Fruit fly (Drosophila melanogaster) S2 (cell line): ENCODE results near the gene CG14234.

Experiments used
- CG8478 ChIP-seq: fragments of >200 bp; optimal IDR thresholded peaks from 2 replicates; lab custom pipeline; 2018
- CTCF ChIP-seq, 2 experiments: fragments of >200 bp; optimal IDR thresholded peaks; 2 replicates each; lab custom pipeline; 2018

CG14234 gene

DNA sequence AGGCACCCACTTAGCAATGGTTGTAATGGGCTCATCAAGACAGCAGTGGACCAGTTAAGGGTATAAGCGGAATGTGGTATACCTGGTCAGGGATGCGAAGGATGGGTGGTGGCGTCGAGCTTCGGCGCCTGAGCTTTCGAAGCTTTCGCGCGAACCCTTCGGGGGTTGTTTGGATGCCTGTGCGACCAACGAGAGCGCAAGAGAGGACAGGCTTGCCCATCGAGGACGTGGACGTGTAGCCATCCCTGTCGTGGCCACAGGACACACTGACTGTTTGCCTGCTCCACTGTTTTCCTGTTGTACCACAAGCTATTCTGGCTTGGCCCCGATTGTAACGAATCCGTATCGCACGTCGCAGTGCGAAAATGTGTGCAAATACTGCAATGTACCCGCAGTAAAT lies at the start of gene CG14234:
Gene CG14234 (plus strand): TSS at position 301 of the 400 bp plus-strand sequence.
- TF ChIP-seq CG8478 (lab: Kevin White, UChicago): no peak
- TF ChIP-seq CTCF (optimal IDR thresholded peaks at IDR 0.05; lab: Kevin White, UChicago): no peak

DNA sequence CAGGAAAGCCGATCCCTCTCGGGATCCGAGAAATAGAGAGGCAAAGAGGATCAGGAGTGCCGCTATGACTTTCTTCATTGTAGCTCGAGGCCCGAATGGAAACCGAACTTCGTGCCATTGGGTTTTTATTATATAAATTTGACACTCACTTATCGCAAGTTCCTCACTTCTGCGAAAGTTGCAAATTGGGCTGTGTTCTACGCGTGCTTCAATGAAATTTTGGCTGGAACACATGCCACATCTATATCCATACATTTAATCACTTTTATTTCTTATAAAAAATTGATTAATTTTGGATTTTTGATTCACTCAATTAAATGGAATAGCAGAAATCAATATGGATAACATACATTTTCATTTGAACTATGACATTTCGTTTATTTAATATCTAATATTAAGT lies 46.5 kb upstream of the CG14234 start, which contains the start of gene CG14227:
Gene CG14227 (minus strand): TSS at position 101 of the 400 bp plus-strand sequence.
- TF ChIP-seq CG8478 (lab: Kevin White, UChicago): no peak
- no peak for TF ChIP-seq CTCF (optimal IDR thresholded peaks at IDR 0.05; lab: Kevin White, UChicago)

DNA sequence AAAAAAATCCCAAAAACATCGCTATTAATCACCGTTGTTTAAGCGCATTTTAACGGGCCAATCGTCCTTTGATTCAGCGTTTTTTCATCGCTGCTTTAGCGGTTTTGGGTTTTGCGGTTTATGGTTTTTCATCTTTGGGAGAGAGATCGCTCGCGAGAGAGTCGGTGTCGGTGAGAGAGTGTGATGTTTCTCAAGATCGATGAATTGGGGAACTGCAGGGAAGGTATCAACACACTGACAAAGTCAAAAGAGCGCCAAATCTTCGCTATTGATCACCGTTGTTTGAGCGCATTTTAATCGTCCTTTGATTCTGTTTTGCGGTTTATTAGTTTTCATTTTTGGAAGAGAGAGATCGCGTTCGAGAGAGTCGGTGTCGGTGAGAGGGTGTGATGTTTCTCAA lies 45.3 kb upstream of the CG14234 start:
- no peak for TF ChIP-seq CG8478 (lab: Kevin White, UChicago)
- no peak for TF ChIP-seq CTCF (optimal IDR thresholded peaks at IDR 0.05; lab: Kevin White, UChicago)

dm6 chrX:19692951-19693698 lies 42.2 kb upstream of the CG14234 start, which contains the start of gene Mer:
Gene Mer, minus strand, starts transcription at chrX:19693500.
- no peak for TF ChIP-seq CTCF (optimal IDR thresholded peaks at IDR 0.05; lab: Kevin White, UChicago)
- TF ChIP-seq CG8478 (lab: Kevin White, UChicago): no peak

DNA sequence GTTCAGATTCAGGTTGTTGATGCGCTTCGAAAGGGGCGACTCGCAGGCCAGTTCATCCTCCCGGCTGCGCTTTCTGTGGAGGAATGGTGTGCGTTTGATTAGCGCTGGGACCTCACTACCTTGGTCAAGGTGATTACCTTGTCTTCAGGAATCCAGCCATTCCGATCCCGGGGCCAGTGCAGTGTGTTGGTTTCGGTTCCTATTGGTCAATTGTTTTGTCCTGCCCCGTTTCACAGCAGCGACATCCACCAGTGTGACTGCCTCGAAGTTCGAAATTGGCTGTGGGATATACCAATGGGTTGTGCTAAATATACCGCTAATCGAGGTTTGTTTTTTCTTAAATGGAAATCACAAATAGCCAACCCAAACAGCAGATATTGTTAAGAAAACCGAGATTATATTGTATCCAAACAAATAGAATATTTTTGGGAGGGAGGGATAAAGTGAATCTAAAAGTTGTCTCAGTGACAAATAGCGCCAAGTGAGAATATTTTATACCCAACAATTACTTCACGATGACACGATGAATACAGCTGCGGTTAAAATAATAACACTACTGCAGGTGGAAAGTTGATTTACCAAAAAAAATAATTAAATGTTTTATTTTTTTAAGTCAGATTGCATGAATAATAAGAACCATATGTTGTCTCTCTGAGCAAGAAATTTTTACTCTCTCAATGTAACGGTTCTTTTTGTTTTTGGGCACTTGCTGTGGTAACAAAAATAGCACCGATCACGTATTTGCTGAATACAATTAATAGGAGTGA lies 40.4 kb upstream of the CG14234 start, which contains the start of gene CG14229:
Gene CG14229 (minus strand): TSS at position 459 of the 767 bp plus-strand sequence.
- TF ChIP-seq CG8478 (lab: Kevin White, UChicago): no peak
- TF ChIP-seq CTCF (optimal IDR thresholded peaks at IDR 0.05; lab: Kevin White, UChicago): no peak

DNA sequence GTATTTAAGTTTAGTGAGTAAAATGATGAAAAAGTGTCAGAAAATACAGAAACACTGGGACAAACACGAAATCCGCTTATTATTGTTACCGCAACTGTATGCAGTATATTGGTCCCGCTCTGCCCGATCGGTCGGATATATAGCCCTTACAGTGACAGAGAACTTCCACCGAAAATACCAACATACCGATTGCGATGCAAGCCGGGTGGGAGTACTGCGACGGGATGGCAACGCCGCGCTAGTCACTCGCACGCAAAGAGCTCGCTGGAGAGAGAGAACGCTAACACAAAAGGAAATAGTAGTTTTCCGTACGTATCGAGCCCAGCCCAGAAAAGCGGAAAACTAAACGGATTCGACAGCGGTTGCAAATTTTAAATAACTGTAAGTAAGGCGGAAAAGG lies 38.5 kb upstream of the CG14234 start, which contains the start of gene Cdc42:
Gene Cdc42 (plus strand): TSS at position 247 of the 400 bp plus-strand sequence.
- peak in 1 of 2 experiments; percentile 12 for TF ChIP-seq CTCF (optimal IDR thresholded peaks at IDR 0.05; lab: Kevin White, UChicago)
- TF ChIP-seq CG8478 (lab: Kevin White, UChicago): no peak

DNA sequence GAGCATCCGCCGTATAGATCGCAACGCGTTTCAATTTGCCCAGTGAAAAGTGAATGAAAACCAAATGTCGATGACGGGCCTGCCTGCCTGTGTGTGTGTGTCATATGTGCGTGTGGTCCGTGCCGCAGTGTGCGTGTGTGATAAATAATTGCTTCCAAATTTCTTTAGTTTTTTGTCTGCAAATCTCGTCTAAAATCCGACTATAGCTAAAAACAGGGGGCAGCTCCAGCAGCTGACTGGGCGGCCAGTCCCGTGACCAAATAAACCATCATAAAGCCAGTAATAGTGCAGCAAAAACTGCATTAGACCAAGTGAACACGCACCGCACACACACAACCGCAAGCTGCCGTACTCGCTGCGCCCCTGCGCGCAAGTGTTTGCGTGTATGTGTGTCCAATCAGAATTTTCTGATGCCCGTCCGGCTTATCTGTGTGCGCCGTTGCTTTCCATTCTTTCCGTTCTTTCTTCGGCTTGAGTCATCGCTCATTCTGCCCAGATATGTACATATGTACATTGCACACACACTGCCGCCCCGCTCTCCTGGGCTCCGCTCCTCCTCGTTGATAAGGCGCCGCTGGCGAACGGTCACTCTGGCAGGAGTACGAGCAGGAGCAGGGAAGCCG lies 38.0 kb upstream of the CG14234 start:
- TF ChIP-seq CG8478 (lab: Kevin White, UChicago) (no peak), CTCF (optimal IDR thresholded peaks at IDR 0.05; lab: Kevin White, UChicago) (no peak)

- no peak for TF ChIP-seq CTCF (optimal IDR thresholded peaks at IDR 0.05; lab: Kevin White, UChicago)
- no peak for TF ChIP-seq CG8478 (lab: Kevin White, UChicago)
Measured at dm6 chrX:19701611-19702010, 33.8 kb upstream of the CG14234 start, which contains the start of gene Tcs4. Gene Tcs4, minus strand, starts transcription at chrX:19701755.

- no peak for TF ChIP-seq CTCF (optimal IDR thresholded peaks at IDR 0.05; lab: Kevin White, UChicago)
- TF ChIP-seq CG8478 (lab: Kevin White, UChicago): no peak
Measured at dm6 chrX:19704083-19704482, 31.3 kb upstream of the CG14234 start, which contains the start of the genes CG14230 and CG14232. Gene CG14230, plus strand, starts transcription at chrX:19704176. Gene CG14232, minus strand, starts transcription at chrX:19704259.

DNA sequence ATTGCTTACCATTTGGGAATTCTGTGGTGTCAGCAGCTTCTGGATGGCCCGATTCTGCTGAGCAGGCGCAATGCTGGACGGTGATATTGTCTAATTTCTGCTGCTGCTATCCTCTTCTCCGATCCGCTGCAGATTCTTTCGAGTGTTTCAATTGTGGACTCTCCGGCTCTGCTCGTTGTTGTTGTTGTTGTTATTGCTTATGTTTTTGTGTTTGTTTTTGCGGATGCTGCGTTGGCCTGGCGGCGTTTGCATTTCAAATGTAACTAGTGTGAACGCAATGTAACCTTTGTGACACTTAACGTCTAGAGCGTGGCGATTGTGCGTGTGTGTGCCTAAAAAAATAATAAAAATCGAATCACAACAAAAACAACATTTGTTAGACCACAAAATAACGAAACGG lies 23.4 kb upstream of the CG14234 start:
- TF ChIP-seq CG8478 (lab: Kevin White, UChicago) (no peak), CTCF (optimal IDR thresholded peaks at IDR 0.05; lab: Kevin White, UChicago) (no peak)

dm6 chrX:19712898-19713627 lies 22.3 kb upstream of the CG14234 start, which contains the start of gene meso18E:
Gene meso18E, minus strand, starts transcription at chrX:19713045.
- no peak for TF ChIP-seq CG8478 (lab: Kevin White, UChicago)
- no peak for TF ChIP-seq CTCF (optimal IDR thresholded peaks at IDR 0.05; lab: Kevin White, UChicago)

dm6 chrX:19714816-19715215 lies 20.6 kb upstream of the CG14234 start:
- TF ChIP-seq CG8478 (lab: Kevin White, UChicago): no peak
- TF ChIP-seq CTCF (optimal IDR thresholded peaks at IDR 0.05; lab: Kevin White, UChicago): no peak

- TF ChIP-seq CTCF (optimal IDR thresholded peaks at IDR 0.05; lab: Kevin White, UChicago): no peak
- no peak for TF ChIP-seq CG8478 (lab: Kevin White, UChicago)
Measured at dm6 chrX:19716325-19716917, 18.9 kb upstream of the CG14234 start.
